Fruit fly (Drosophila melanogaster) whole organism, embryonic: ENCODE measurements around the gene CG4461.

Source experiments
- ATbp ChIP-seq: fragments of 200-800 bp; sonication (Bioruptor generic); optimal IDR thresholded peaks from 2 replicates; lab custom pipeline; 2017; ENCODE audit warnings: missing biosample characterization, mild to moderate bottlenecking, missing genetic modification characterization, missing genetic modification reagents
- Ada2b ChIP-seq: fragments of 200-800 bp; sonication (Bioruptor generic); IDR thresholded peaks from 2 replicates; pipeline ENCODE4 v1.3.6; 2022; ENCODE audit warnings: missing biosample characterization, missing genetic modification characterization
- BEAF-32 ChIP-seq: fragments of 200-800 bp; sonication (Bioruptor generic); optimal IDR thresholded peaks from 3 replicates; lab custom pipeline; 2017; ENCODE audit warnings: missing biosample characterization, missing genetic modification characterization, mild to moderate bottlenecking, moderate library complexity, missing genetic modification reagents
- Bteb2 ChIP-seq: fragments of 200-800 bp; sonication (Bioruptor generic); optimal IDR thresholded peaks from 2 replicates; lab custom pipeline; 2016; ENCODE audit warnings: missing biosample characterization, missing genetic modification characterization
- CG10209 ChIP-seq: fragments of 200-800 bp; sonication (Bioruptor generic); optimal IDR thresholded peaks from 3 replicates; lab custom pipeline; 2017; ENCODE audit warnings: missing biosample characterization, mild to moderate bottlenecking, missing genetic modification characterization, missing genetic modification reagents
- CG10321 ChIP-seq: fragments of 200-800 bp; sonication (Bioruptor generic); IDR thresholded peaks from 2 replicates; pipeline ENCODE4 v1.3.6; 2022; ENCODE audit warnings: missing biosample characterization, missing genetic modification characterization
- CG11398 ChIP-seq: fragments of 200-800 bp; sonication (Bioruptor generic); optimal IDR thresholded peaks from 2 replicates; lab custom pipeline; 2016; ENCODE audit warnings: missing biosample characterization, missing genetic modification characterization
- CG12659 ChIP-seq: fragments of 200-800 bp; sonication (Bioruptor generic); optimal IDR thresholded peaks from 3 replicates; lab custom pipeline; 2017; ENCODE audit warnings: mild to moderate bottlenecking, missing biosample characterization, missing genetic modification reagents, missing genetic modification characterization
- CG14860 ChIP-seq: fragments of 200-800 bp; sonication (Bioruptor generic); IDR thresholded peaks from 3 replicates; pipeline ENCODE4 v1.3.6; 2022; ENCODE audit warnings: missing biosample characterization, missing genetic modification characterization; ENCODE audit not compliant: partially characterized antibody
- CG15269 ChIP-seq: fragments of 200-800 bp; sonication (Bioruptor generic); optimal IDR thresholded peaks from 2 replicates; lab custom pipeline; 2018; ENCODE audit warnings: missing biosample characterization, mild to moderate bottlenecking, missing genetic modification characterization, moderate library complexity
- CG1529 ChIP-seq: fragments of 200-800 bp; sonication (Bioruptor generic); optimal IDR thresholded peaks from 3 replicates; lab custom pipeline; 2018; ENCODE audit warnings: missing biosample characterization, missing genetic modification characterization
- CG15514 ChIP-seq: fragments of 200-800 bp; sonication (Bioruptor generic); optimal IDR thresholded peaks from 3 replicates; lab custom pipeline; 2017; ENCODE audit warnings: missing biosample characterization, missing genetic modification characterization, mild to moderate bottlenecking, moderate library complexity, missing genetic modification reagents
- CG17612 ChIP-seq: fragments of 200-800 bp; sonication (Bioruptor generic); IDR thresholded peaks from 2 replicates; pipeline ENCODE4 v1.3.6; 2022; ENCODE audit warnings: missing biosample characterization, missing genetic modification characterization
- CG17912 ChIP-seq: fragments of 200-800 bp; sonication (Bioruptor generic); optimal IDR thresholded peaks from 2 replicates; lab custom pipeline; 2018; ENCODE audit warnings: missing biosample characterization, mild to moderate bottlenecking, missing genetic modification characterization
- CG2120 ChIP-seq: fragments of 200-800 bp; sonication (Bioruptor generic); optimal IDR thresholded peaks from 3 replicates; lab custom pipeline; 2016; ENCODE audit warnings: missing biosample characterization, missing genetic modification characterization
- CG2875 ChIP-seq: fragments of 200-800 bp; sonication (Bioruptor generic); optimal IDR thresholded peaks from 2 replicates; lab custom pipeline; 2017; ENCODE audit warnings: missing biosample characterization, mild to moderate bottlenecking, missing genetic modification characterization, missing genetic modification reagents
- CG34224 ChIP-seq: fragments of 200-800 bp; sonication (Bioruptor generic); IDR thresholded peaks from 3 replicates; pipeline ENCODE4 v1.3.6; 2022; ENCODE audit warnings: missing biosample characterization, missing genetic modification characterization; ENCODE audit not compliant: partially characterized antibody
- CG4854 ChIP-seq: fragments of 200-800 bp; sonication (Bioruptor generic); optimal IDR thresholded peaks from 2 replicates; lab custom pipeline; 2016; ENCODE audit warnings: missing biosample characterization, missing genetic modification characterization, inconsistent platforms
- CG6175 ChIP-seq: fragments of 200-800 bp; sonication (Bioruptor generic); IDR thresholded peaks from 3 replicates; pipeline ENCODE4 v1.3.6; 2022; ENCODE audit warnings: missing biosample characterization, missing genetic modification characterization
- CG7928 ChIP-seq: fragments of 200-800 bp; sonication (Bioruptor generic); optimal IDR thresholded peaks from 2 replicates; lab custom pipeline; 2017; ENCODE audit warnings: missing biosample characterization, mild to moderate bottlenecking, missing genetic modification characterization
- CG8478 ChIP-seq: fragments of >200 bp; optimal IDR thresholded peaks from 2 replicates; lab custom pipeline; 2018
- CTCF ChIP-seq: fragments of 200-800 bp; sonication (Bioruptor generic); optimal IDR thresholded peaks from 2 replicates; lab custom pipeline; 2017; ENCODE audit warnings: missing biosample characterization, mild to moderate bottlenecking, missing genetic modification characterization, moderate library complexity
- Dp ChIP-seq: fragments of 200-800 bp; sonication (Bioruptor generic); optimal IDR thresholded peaks from 2 replicates; lab custom pipeline; 2018; ENCODE audit warnings: missing biosample characterization, mild to moderate bottlenecking, missing genetic modification characterization, moderate library complexity
- Fer3 ChIP-seq: fragments of 200-800 bp; sonication (Bioruptor generic); optimal IDR thresholded peaks from 2 replicates; lab custom pipeline; 2018; ENCODE audit warnings: missing biosample characterization, mild to moderate bottlenecking, missing genetic modification characterization, moderate library complexity
- HHEX ChIP-seq: fragments of 200-800 bp; sonication (Bioruptor generic); optimal IDR thresholded peaks from 3 replicates; lab custom pipeline; 2017; ENCODE audit warnings: missing biosample characterization, mild to moderate bottlenecking, missing genetic modification characterization, missing genetic modification reagents
- HLH4C ChIP-seq: fragments of 200-800 bp; sonication (Bioruptor generic); IDR thresholded peaks from 3 replicates; pipeline ENCODE4 v1.3.6; 2022; ENCODE audit warnings: missing biosample characterization, missing genetic modification characterization; ENCODE audit not compliant: partially characterized antibody
- Hr78 ChIP-seq, 2 experiments: fragments of 200-800 bp in 1 of 2; fragments of >200 bp in 1 of 2; sonication (Bioruptor generic) in 1 of 2; optimal IDR thresholded peaks; 2 replicates each; lab custom pipeline; 2017 to 2019; ENCODE audit warnings: missing biosample characterization in 2 of 2, missing genetic modification characterization in 2 of 2, mild to moderate bottlenecking in 1 of 2, moderate library complexity in 1 of 2
- NC2β ChIP-seq: fragments of 200-800 bp; sonication (Bioruptor generic); optimal IDR thresholded peaks from 2 replicates; lab custom pipeline; 2016; ENCODE audit warnings: missing biosample characterization, missing genetic modification characterization
- chif ChIP-seq, 2 experiments: fragments of 200-800 bp; sonication (Bioruptor generic); optimal IDR thresholded peaks; 3 replicates each; lab custom pipeline; 2016; ENCODE audit warnings: missing biosample characterization in 2 of 2, missing genetic modification characterization in 2 of 2
- chinmo ChIP-seq: fragments of 200-800 bp; sonication (Bioruptor generic); IDR thresholded peaks from 4 replicates; pipeline ENCODE4 v1.3.6; 2022; ENCODE audit warnings: missing biosample characterization, missing genetic modification characterization; ENCODE audit not compliant: partially characterized antibody
- dm ChIP-seq: fragments of 200-800 bp; sonication (Bioruptor generic); optimal IDR thresholded peaks from 3 replicates; lab custom pipeline; 2016; ENCODE audit warnings: missing biosample characterization, missing genetic modification characterization
- fd102C ChIP-seq: fragments of 200-800 bp; sonication (Bioruptor generic); optimal IDR thresholded peaks from 2 replicates; lab custom pipeline; 2018; ENCODE audit warnings: missing biosample characterization, mild to moderate bottlenecking, missing genetic modification characterization, moderate library complexity
- gt ChIP-seq: fragments of 200-800 bp; sonication (Bioruptor generic); IDR thresholded peaks from 2 replicates; pipeline ENCODE4 v1.3.6; 2022; ENCODE audit warnings: missing biosample characterization, missing genetic modification characterization
- h ChIP-seq: fragments of >200 bp; optimal IDR thresholded peaks from 2 replicates; lab custom pipeline; 2017
- jing ChIP-seq: fragments of 200-800 bp; sonication (Bioruptor generic); optimal IDR thresholded peaks from 2 replicates; lab custom pipeline; 2018; ENCODE audit warnings: missing biosample characterization, mild to moderate bottlenecking, missing genetic modification characterization
- lov ChIP-seq, 2 experiments: fragments of 200-800 bp in 1 of 2; fragments of >200 bp in 1 of 2; sonication (Bioruptor generic) in 1 of 2; IDR thresholded peaks in 1 of 2; optimal IDR thresholded peaks in 1 of 2; 2 replicates in 1 of 2; 3 replicates in 1 of 2; pipeline versions ENCODE4 v1.3.6 to Lab custom; 2017 to 2022; ENCODE audit warnings: missing biosample characterization in 1 of 2, missing genetic modification characterization in 1 of 2
- nau ChIP-seq: fragments of 200-800 bp; sonication (Bioruptor generic); optimal IDR thresholded peaks from 3 replicates; lab custom pipeline; 2017; ENCODE audit warnings: missing biosample characterization, mild to moderate bottlenecking, missing genetic modification characterization, missing genetic modification reagents
- oc ChIP-seq: fragments of 200-800 bp; sonication (Bioruptor generic); optimal IDR thresholded peaks from 2 replicates; lab custom pipeline; 2018; ENCODE audit warnings: missing biosample characterization, mild to moderate bottlenecking, missing genetic modification characterization, moderate library complexity
- onecut ChIP-seq: fragments of 200-800 bp; sonication (Bioruptor generic); IDR thresholded peaks from 2 replicates; pipeline ENCODE4 v1.3.6; 2022; ENCODE audit warnings: missing biosample characterization, missing genetic modification characterization
- pho ChIP-seq: fragments of 200-800 bp; sonication (Bioruptor generic); optimal IDR thresholded peaks from 2 replicates; lab custom pipeline; 2016; ENCODE audit warnings: missing biosample characterization, missing genetic modification characterization
- ranshi ChIP-seq: fragments of 200-800 bp; sonication (Bioruptor generic); IDR thresholded peaks from 2 replicates; pipeline ENCODE4 v1.3.6; 2022; ENCODE audit warnings: missing biosample characterization, missing genetic modification characterization
- row ChIP-seq: fragments of 200-800 bp; sonication (Bioruptor generic); IDR thresholded peaks from 3 replicates; pipeline ENCODE4 v1.3.6; 2022; ENCODE audit warnings: missing biosample characterization, missing genetic modification characterization
- sens-2 ChIP-seq: fragments of 200-800 bp; sonication (Bioruptor generic); IDR thresholded peaks from 2 replicates; pipeline ENCODE4 v1.3.6; 2022; ENCODE audit warnings: missing biosample characterization, missing genetic modification characterization
- sob ChIP-seq: fragments of 200-800 bp; sonication (Bioruptor generic); IDR thresholded peaks from 2 replicates; pipeline ENCODE4 v1.3.6; 2022; ENCODE audit warnings: missing biosample characterization, missing genetic modification characterization
- stc ChIP-seq: fragments of 200-800 bp; sonication (Bioruptor generic); IDR thresholded peaks from 2 replicates; pipeline ENCODE4 v1.3.6; 2022; ENCODE audit warnings: missing biosample characterization, missing genetic modification characterization
- sug ChIP-seq: fragments of 200-800 bp; optimal IDR thresholded peaks from 2 replicates; lab custom pipeline; 2019; ENCODE audit warnings: missing biosample characterization, mild to moderate bottlenecking, missing genetic modification characterization, moderate library complexity
- tll ChIP-seq, 2 experiments: fragments of 200-800 bp in 1 of 2; fragments of >200 bp in 1 of 2; sonication (Bioruptor generic) in 1 of 2; optimal IDR thresholded peaks; 2 replicates each; lab custom pipeline; 2017 to 2019; ENCODE audit warnings: missing biosample characterization in 2 of 2, missing genetic modification characterization in 2 of 2, mild to moderate bottlenecking in 1 of 2, moderate library complexity in 1 of 2
- tna ChIP-seq: fragments of 200-800 bp; sonication (Bioruptor generic); IDR thresholded peaks from 2 replicates; pipeline ENCODE4 v1.3.6; 2022; ENCODE audit warnings: missing biosample characterization, missing genetic modification characterization; ENCODE audit not compliant: partially characterized antibody
- wdn ChIP-seq: fragments of 200-800 bp; sonication (Bioruptor generic); IDR thresholded peaks from 2 replicates; pipeline ENCODE4 v1.3.6; 2022; ENCODE audit warnings: missing biosample characterization, missing genetic modification characterization

The CG4461 gene

dm6 chr3L:9420054-9420818 is 45.0 kb downstream of the CG4461 start (continued):
- no peak for TF ChIP-seq chinmo
- TF ChIP-seq sug (tag; lab: Kevin White, UChicago) = peak; percentile 90
- no peak for TF ChIP-seq pho (GFP tag; lab: Kevin White, UChicago)
- TF ChIP-seq Ada2b (GFP tag; lab: Robert Waterston, UW) = peak; percentile 55
- TF ChIP-seq HLH4C (GFP tag; lab: Robert Waterston, UW) = no peak
- TF ChIP-seq CG34224 (GFP tag; lab: Robert Waterston, UW) = no peak
- TF ChIP-seq tna (GFP tag; lab: Robert Waterston, UW) = no peak
- TF ChIP-seq NC2β (GFP tag; lab: Kevin White, UChicago) = no peak
- TF ChIP-seq CG14860 (GFP tag; lab: Robert Waterston, UW) = no peak
- peak; percentile 27; the same call in 1 of the 2 replicates for TF ChIP-seq onecut (GFP tag; lab: Robert Waterston, UW)
- TF ChIP-seq lov (optimal IDR thresholded peaks at IDR 0.05; lab: Kevin White, UChicago) = no peak
- TF ChIP-seq lov (GFP tag; IDR thresholded peaks at IDR 0.05; lab: Robert Waterston, UW) = no peak
- TF ChIP-seq fd102C (GFP tag; lab: Kevin White, UChicago) = no peak
- TF ChIP-seq dm (GFP tag; lab: Kevin White, UChicago) = no peak
- TF ChIP-seq CG10321 (GFP tag; lab: Robert Waterston, UW) = no peak
- no peak for TF ChIP-seq ranshi (GFP tag; lab: Robert Waterston, UW)
- peak; percentile 24 for TF ChIP-seq CG15514 (GFP tag; lab: Kevin White, UChicago)
- peak; percentile 29 for TF ChIP-seq Fer3
- TF ChIP-seq chif (GFP tag; optimal IDR thresholded peaks at IDR 0.05; lab: Kevin White, UChicago) = peak in 1 of 2 experiments; percentile 28
- TF ChIP-seq wdn = no peak; the same call in 1 of the 2 replicates
- peak in 1 of 2 experiments; percentile 32 for TF ChIP-seq Hr78 (GFP tag; optimal IDR thresholded peaks at IDR 0.05; lab: Kevin White, UChicago)
- peak; percentile 18 for TF ChIP-seq jing (GFP tag; lab: Kevin White, UChicago)
- no peak for TF ChIP-seq CG17912
- TF ChIP-seq CTCF (GFP tag; lab: Kevin White, UChicago) = peak; percentile 9
- no peak for TF ChIP-seq CG7928 (GFP tag; lab: Kevin White, UChicago)
- TF ChIP-seq gt (GFP tag; lab: Robert Waterston, UW) = no peak
- no peak for TF ChIP-seq CG6175 (GFP tag; lab: Robert Waterston, UW)
- no peak for TF ChIP-seq tll (GFP tag; optimal IDR thresholded peaks at IDR 0.05; lab: Kevin White, UChicago)
- TF ChIP-seq CG10209 = peak; percentile 26
- TF ChIP-seq Bteb2 = peak; percentile 16
- peak; percentile 75 for TF ChIP-seq row (GFP tag; lab: Robert Waterston, UW)
- no peak for TF ChIP-seq CG17612 (GFP tag; lab: Robert Waterston, UW)
- peak; percentile 66 for TF ChIP-seq CG15269
- TF ChIP-seq CG1529 = peak; percentile 2
- peak; percentile 49 for TF ChIP-seq CG2120
- TF ChIP-seq CG4854 = no peak
- TF ChIP-seq HHEX (GFP tag; lab: Kevin White, UChicago) = peak; percentile 42
- peak; percentile 22 for TF ChIP-seq CG12659 (GFP tag; lab: Kevin White, UChicago)
- TF ChIP-seq nau (GFP tag; lab: Kevin White, UChicago) = peak; percentile 59
- TF ChIP-seq CG2875 (GFP tag; lab: Kevin White, UChicago) = peak; percentile 45
- peak; percentile 8 for TF ChIP-seq oc (tag; lab: Kevin White, UChicago)
- TF ChIP-seq CG8478 (lab: Kevin White, UChicago) = no peak
- peak; percentile 54; the same call in 1 of the 2 replicates for TF ChIP-seq stc (GFP tag; lab: Robert Waterston, UW)
- no peak for TF ChIP-seq BEAF-32 (GFP tag; lab: Kevin White, UChicago)
- no peak for TF ChIP-seq sens-2
- TF ChIP-seq CG11398 (GFP tag; lab: Kevin White, UChicago) = peak; percentile 2
- no peak for TF ChIP-seq h (lab: Kevin White, UChicago)
- TF ChIP-seq sob (GFP tag; lab: Robert Waterston, UW) = 0 out of 2 replicates have a peak, but pooled peaks have one; percentile 7
- no peak for TF ChIP-seq Dp (GFP tag; lab: Kevin White, UChicago)
- TF ChIP-seq ATbp (GFP tag; lab: Kevin White, UChicago) = peak; percentile 64
